Fruit fly (Drosophila melanogaster): Measurements from ENCODE around the gene Tmtc1.

Tmtc1 gene

DNA sequence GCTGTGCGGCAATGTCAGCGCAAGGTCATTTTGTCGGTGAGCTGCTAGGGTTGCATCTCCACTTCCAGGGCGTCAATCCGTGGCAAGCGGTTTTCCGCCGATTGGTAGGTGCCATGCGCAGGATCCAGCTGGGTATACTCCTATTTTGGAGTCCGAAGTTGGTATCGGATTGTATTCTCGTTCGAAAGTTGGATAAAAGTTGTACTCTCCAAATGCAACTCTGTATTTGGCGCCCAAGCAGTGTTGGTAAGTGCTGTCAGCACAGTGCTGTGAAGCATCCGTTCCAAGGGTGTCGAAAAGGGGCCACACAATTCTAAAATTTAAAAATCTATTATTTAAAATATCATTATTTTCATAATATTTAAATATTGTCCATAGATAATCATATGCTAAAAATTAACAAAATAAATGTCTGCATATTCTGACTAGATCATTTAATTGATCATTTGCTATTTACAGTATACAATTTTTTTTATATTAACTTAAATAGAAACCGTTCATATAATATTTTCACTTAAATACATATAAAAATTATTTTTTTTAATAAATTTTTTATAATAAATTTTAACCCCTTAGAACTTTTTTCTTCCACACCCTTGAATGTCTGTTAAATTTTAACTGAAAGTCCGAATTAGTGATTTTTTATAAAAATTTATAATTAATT, 71.1 kb downstream of the Tmtc1 start (continued):
- TF ChIP-seq pan (optimal IDR thresholded peaks at IDR 0.05) (no peak), pan (GFP tag; optimal IDR thresholded peaks at IDR 0.05 in 1 of 2, IDR thresholded peaks at IDR 0.05 in 1 of 2) (peak in 1 of 2 experiments; percentile 88), CG15514 (GFP tag; optimal IDR thresholded peaks at IDR 0.05) (peak; percentile 93), org-1 (GFP tag; optimal IDR thresholded peaks at IDR 0.05) (peak; percentile 67), fd3F (GFP tag; optimal IDR thresholded peaks at IDR 0.05) (peak; percentile 78), lab (GFP tag; optimal IDR thresholded peaks at IDR 0.05) (peak; percentile 94), TFAM (GFP tag; optimal IDR thresholded peaks at IDR 0.05) (no peak), CG12299 (tag; optimal IDR thresholded peaks at IDR 0.05) (peak; percentile 49), Dad (GFP tag; optimal IDR thresholded peaks at IDR 0.05) (peak; percentile 78), prd (optimal IDR thresholded peaks at IDR 0.05) (no peak), prd (GFP tag; IDR thresholded peaks at IDR 0.05) (peak; percentile 90), CG17612 (GFP tag; IDR thresholded peaks at IDR 0.05) (peak; percentile 67; the same call in 1 of the 2 replicates), sim (GFP tag; IDR thresholded peaks at IDR 0.05) (peak; percentile 33; the same call in 1 of the 2 replicates), CG12155 (GFP tag; optimal IDR thresholded peaks at IDR 0.05) (peak; percentile 90), en (GFP tag; optimal IDR thresholded peaks at IDR 0.05) (peak; percentile 51), Atf-2 (GFP tag; optimal IDR thresholded peaks at IDR 0.05) (peak; percentile 64), CG9727 (GFP tag; optimal IDR thresholded peaks at IDR 0.05) (peak; percentile 83), ERR (GFP tag; optimal IDR thresholded peaks at IDR 0.05) (peak; percentile 100), salm (tag; optimal IDR thresholded peaks at IDR 0.05) (peak; percentile 1), ase (GFP tag; IDR thresholded peaks at IDR 0.05) (peak; percentile 80), ftz-f1 (GFP tag; optimal IDR thresholded peaks at IDR 0.05) (peak; percentile 99), CG1603 (tag; optimal IDR thresholded peaks at IDR 0.05) (peak; percentile 85), Dip2 (GFP tag; IDR thresholded peaks at IDR 0.05) (no peak), CG10431 (GFP tag; optimal IDR thresholded peaks at IDR 0.05) (peak; percentile 71), eyg (GFP tag; optimal IDR thresholded peaks at IDR 0.05) (peak; percentile 47), odd (GFP tag; optimal IDR thresholded peaks at IDR 0.05) (no peak), Hand (GFP tag; optimal IDR thresholded peaks at IDR 0.05) (peak; percentile 67), CG3163 (GFP tag; optimal IDR thresholded peaks at IDR 0.05) (peak; percentile 60), CG6654 (GFP tag; optimal IDR thresholded peaks at IDR 0.05) (peak; percentile 56), seq (GFP tag; IDR thresholded peaks at IDR 0.05) (peak; percentile 73), CG10366 (GFP tag; IDR thresholded peaks at IDR 0.05) (peak; percentile 81), Fer2 (tag; optimal IDR thresholded peaks at IDR 0.05) (peak; percentile 82), CG7839 (tag; optimal IDR thresholded peaks at IDR 0.05) (peak; percentile 92), Asciz (GFP tag; optimal IDR thresholded peaks at IDR 0.05) (peak; percentile 70), hth (optimal IDR thresholded peaks at IDR 0.05) (no peak), CG6765 (GFP tag; optimal IDR thresholded peaks at IDR 0.05) (peak; percentile 85), ap (GFP tag; IDR thresholded peaks at IDR 0.05) (peak; percentile 64; the same call in 1 of the 2 replicates), nerfin-2 (GFP tag; IDR thresholded peaks at IDR 0.05; ENCODE audit: partially characterized antibody) (0 out of 2 replicates have a peak, but pooled peaks have one; percentile 47), CG10267 (tag; optimal IDR thresholded peaks at IDR 0.05) (peak; percentile 96), mam (GFP tag; optimal IDR thresholded peaks at IDR 0.05) (peak; percentile 90), B-H2 (GFP tag; optimal IDR thresholded peaks at IDR 0.05) (peak; percentile 95), da (GFP tag; optimal IDR thresholded peaks at IDR 0.05) (no peak), ems (GFP tag; optimal IDR thresholded peaks at IDR 0.05) (peak; percentile 81), Dfd (GFP tag; optimal IDR thresholded peaks at IDR 0.05) (no peak), CG11247 (GFP tag; IDR thresholded peaks at IDR 0.05) (peak; percentile 90), CG42726 (GFP tag; IDR thresholded peaks at IDR 0.05; ENCODE audit: partially characterized antibody) (no peak), Tbp (GFP tag; optimal IDR thresholded peaks at IDR 0.05) (no peak), Ets65A (GFP tag) (peak; percentile 99), CG10979 (tag; optimal IDR thresholded peaks at IDR 0.05) (peak; percentile 81), CG1792 (GFP tag; optimal IDR thresholded peaks at IDR 0.05) (peak; percentile 74), CG2875 (GFP tag; optimal IDR thresholded peaks at IDR 0.05) (no peak)
